Fruit fly (Drosophila melanogaster) whole organism, embryonic: ENCODE data around the gene P58IPK.

Experiments
- Adf1 ChIP-seq: fragments of 200-800 bp; sonication (Bioruptor generic); IDR thresholded peaks from 2 replicates; pipeline ENCODE4 v1.3.6; 2022; ENCODE audit warnings: missing biosample characterization, missing genetic modification characterization
- Atf6 ChIP-seq: fragments of 200-800 bp; sonication (Bioruptor generic); IDR thresholded peaks from 2 replicates; pipeline ENCODE4 v1.3.6; 2022; ENCODE audit warnings: missing biosample characterization, missing genetic modification characterization
- Bgb ChIP-seq: fragments of 200-800 bp; sonication (Bioruptor generic); IDR thresholded peaks from 2 replicates; pipeline ENCODE4 v1.3.6; 2022; ENCODE audit warnings: missing biosample characterization, missing genetic modification characterization; ENCODE audit not compliant: partially characterized antibody
- CG1233 ChIP-seq: fragments of 200-800 bp; sonication (Bioruptor generic); optimal IDR thresholded peaks from 4 replicates; lab custom pipeline; 2018; ENCODE audit warnings: missing biosample characterization, mild to moderate bottlenecking, missing genetic modification characterization
- CG12659 ChIP-seq: fragments of 200-800 bp; sonication (Bioruptor generic); optimal IDR thresholded peaks from 3 replicates; lab custom pipeline; 2017; ENCODE audit warnings: mild to moderate bottlenecking, missing biosample characterization, missing genetic modification reagents, missing genetic modification characterization
- CG14441 ChIP-seq: fragments of 200-800 bp; sonication (Bioruptor generic); IDR thresholded peaks from 2 replicates; pipeline ENCODE4 v1.3.6; 2022; ENCODE audit warnings: missing biosample characterization, missing genetic modification characterization
- CG14860 ChIP-seq: fragments of 200-800 bp; sonication (Bioruptor generic); IDR thresholded peaks from 3 replicates; pipeline ENCODE4 v1.3.6; 2022; ENCODE audit warnings: missing biosample characterization, missing genetic modification characterization; ENCODE audit not compliant: partially characterized antibody
- CG15479 ChIP-seq: fragments of 200-800 bp; sonication (Bioruptor generic); optimal IDR thresholded peaks from 3 replicates; lab custom pipeline; 2019; ENCODE audit warnings: missing biosample characterization, mild to moderate bottlenecking, missing genetic modification characterization, moderate library complexity
- CG16813 ChIP-seq: fragments of 200-800 bp; sonication (Bioruptor generic); IDR thresholded peaks from 3 replicates; pipeline ENCODE4 v1.3.6; 2022; ENCODE audit warnings: missing biosample characterization, missing genetic modification characterization; ENCODE audit not compliant: partially characterized antibody
- CG17359 ChIP-seq: fragments of 200-800 bp; sonication (Bioruptor generic); optimal IDR thresholded peaks from 3 replicates; lab custom pipeline; 2018; ENCODE audit warnings: missing biosample characterization, mild to moderate bottlenecking, missing genetic modification characterization, moderate library complexity
- CG2199 ChIP-seq: fragments of 200-800 bp; sonication (Bioruptor generic); IDR thresholded peaks from 3 replicates; pipeline ENCODE4 v1.3.6; 2022; ENCODE audit warnings: missing biosample characterization, missing genetic modification characterization
- CG2889 ChIP-seq: fragments of 200-800 bp; sonication (Bioruptor generic); IDR thresholded peaks from 3 replicates; pipeline ENCODE4 v1.3.6; 2022; ENCODE audit warnings: missing biosample characterization, missing genetic modification characterization
- CG3163 ChIP-seq: fragments of 200-800 bp; sonication (Bioruptor generic); optimal IDR thresholded peaks from 3 replicates; lab custom pipeline; 2016; ENCODE audit warnings: missing biosample characterization, missing genetic modification characterization
- CG4282 ChIP-seq: fragments of 200-800 bp; sonication (Bioruptor generic); optimal IDR thresholded peaks from 2 replicates; lab custom pipeline; 2016; ENCODE audit warnings: missing biosample characterization, missing genetic modification characterization
- CG4617 ChIP-seq: fragments of 200-800 bp; sonication (Bioruptor generic); optimal IDR thresholded peaks from 3 replicates; lab custom pipeline; 2016; ENCODE audit warnings: missing biosample characterization, missing genetic modification characterization, borderline replicate concordance
- CG7963 ChIP-seq: fragments of 200-800 bp; sonication (Bioruptor generic); IDR thresholded peaks from 3 replicates; pipeline ENCODE4 v1.3.6; 2022; ENCODE audit warnings: missing biosample characterization, missing genetic modification characterization; ENCODE audit not compliant: partially characterized antibody
- CG8924 ChIP-seq: fragments of 200-800 bp; optimal IDR thresholded peaks from 3 replicates; lab custom pipeline; 2019; ENCODE audit warnings: missing biosample characterization, mild to moderate bottlenecking, missing genetic modification characterization, moderate library complexity
- CG9797 ChIP-seq: fragments of 200-800 bp; sonication (Bioruptor generic); optimal IDR thresholded peaks from 3 replicates; lab custom pipeline; 2018; ENCODE audit warnings: missing biosample characterization, mild to moderate bottlenecking, missing genetic modification characterization
- CkIIα-i1 ChIP-seq: fragments of 200-800 bp; sonication (Bioruptor generic); IDR thresholded peaks from 2 replicates; pipeline ENCODE4 v1.3.6; 2022; ENCODE audit warnings: missing biosample characterization, missing genetic modification characterization
- Dll ChIP-seq: fragments of 200-800 bp; sonication (Bioruptor generic); IDR thresholded peaks from 4 replicates; pipeline ENCODE4 v1.3.6; 2022; ENCODE audit warnings: missing biosample characterization, missing genetic modification characterization; ENCODE audit not compliant: partially characterized antibody
- Drgx ChIP-seq: fragments of 200-800 bp; sonication (Bioruptor generic); IDR thresholded peaks from 2 replicates; pipeline ENCODE4 v1.3.6; 2022; ENCODE audit warnings: missing biosample characterization, missing genetic modification characterization
- HLH4C ChIP-seq: fragments of 200-800 bp; sonication (Bioruptor generic); IDR thresholded peaks from 3 replicates; pipeline ENCODE4 v1.3.6; 2022; ENCODE audit warnings: missing biosample characterization, missing genetic modification characterization; ENCODE audit not compliant: partially characterized antibody
- Hr51 ChIP-seq, 2 experiments: fragments of 200-800 bp; sonication (Bioruptor generic); optimal IDR thresholded peaks; 2 replicates in 1 of 2; 3 replicates in 1 of 2; lab custom pipeline; 2016 to 2018; ENCODE audit warnings: missing biosample characterization in 2 of 2, missing genetic modification characterization in 2 of 2, mild to moderate bottlenecking in 1 of 2, moderate library complexity in 1 of 2
- Hsf ChIP-seq: fragments of 200-800 bp; sonication (Bioruptor generic); optimal IDR thresholded peaks from 3 replicates; lab custom pipeline; 2016; ENCODE audit warnings: missing biosample characterization, missing genetic modification characterization
- Lhr ChIP-seq: fragments of 200-800 bp; sonication (Bioruptor generic); optimal IDR thresholded peaks from 3 replicates; lab custom pipeline; 2017; ENCODE audit warnings: mild to moderate bottlenecking, missing biosample characterization, missing genetic modification reagents, missing genetic modification characterization
- Med ChIP-seq: fragments of 200-800 bp; sonication (Bioruptor generic); peaks from one replicate; lab custom pipeline; 2016; ENCODE audit warnings: missing biosample characterization, missing genetic modification characterization, mild to moderate bottlenecking, inconsistent platforms, moderate library complexity
- Opbp ChIP-seq: fragments of 200-800 bp; sonication (Bioruptor generic); IDR thresholded peaks from 3 replicates; pipeline ENCODE4 v1.3.6; 2022; ENCODE audit warnings: missing biosample characterization, missing genetic modification characterization; ENCODE audit not compliant: partially characterized antibody
- Pdp1 ChIP-seq, 2 experiments: fragments of 200-800 bp; sonication (Bioruptor generic); optimal IDR thresholded peaks; 3 replicates each; lab custom pipeline; 2016; ENCODE audit warnings: missing biosample characterization in 2 of 2, missing genetic modification characterization in 2 of 2, mild to moderate bottlenecking in 1 of 2, moderate library complexity in 1 of 2
- Scr ChIP-seq: fragments of 200-800 bp; sonication (Bioruptor generic); IDR thresholded peaks from 2 replicates; pipeline ENCODE4 v1.3.6; 2022; ENCODE audit warnings: missing biosample characterization, missing genetic modification characterization; ENCODE audit not compliant: partially characterized antibody
- Sry-β ChIP-seq: fragments of 200-800 bp; sonication (Bioruptor generic); optimal IDR thresholded peaks from 2 replicates; lab custom pipeline; 2018; ENCODE audit warnings: missing biosample characterization, mild to moderate bottlenecking, missing genetic modification characterization, moderate library complexity
- az2 ChIP-seq: fragments of 200-800 bp; sonication (Bioruptor generic); optimal IDR thresholded peaks from 3 replicates; lab custom pipeline; 2016; ENCODE audit warnings: missing biosample characterization, missing genetic modification characterization
- bbx ChIP-seq: fragments of 200-800 bp; sonication (Bioruptor generic); IDR thresholded peaks from 2 replicates; pipeline ENCODE4 v1.3.6; 2022; ENCODE audit warnings: missing biosample characterization, missing genetic modification characterization; ENCODE audit not compliant: partially characterized antibody
- fru ChIP-seq: fragments of >200 bp; optimal IDR thresholded peaks from 2 replicates; lab custom pipeline; 2017
- h ChIP-seq: fragments of >200 bp; optimal IDR thresholded peaks from 2 replicates; lab custom pipeline; 2017
- hb ChIP-seq: fragments of 200-800 bp; sonication (Bioruptor generic); IDR thresholded peaks from 3 replicates; pipeline ENCODE4 v1.3.6; 2022; ENCODE audit warnings: missing biosample characterization, missing genetic modification characterization; ENCODE audit not compliant: partially characterized antibody
- jumu ChIP-seq: fragments of 200-800 bp; sonication (Bioruptor generic); optimal IDR thresholded peaks from 3 replicates; lab custom pipeline; 2016; ENCODE audit warnings: missing biosample characterization, missing genetic modification characterization
- ken ChIP-seq: fragments of 200-800 bp; sonication (Bioruptor generic); IDR thresholded peaks from 3 replicates; pipeline ENCODE4 v1.3.6; 2022; ENCODE audit warnings: missing biosample characterization, missing genetic modification characterization
- lola ChIP-seq, 3 experiments: fragments of >200 bp in 2 of 3; fragments of 200-800 bp in 1 of 3; sonication (Bioruptor generic) in 1 of 3; optimal IDR thresholded peaks; 2 replicates each; lab custom pipeline; 2017 to 2019; ENCODE audit warnings: missing biosample characterization in 3 of 3, missing genetic modification characterization in 3 of 3, mild to moderate bottlenecking in 1 of 3, moderate library complexity in 1 of 3
- nerfin-2 ChIP-seq: fragments of 200-800 bp; sonication (Bioruptor generic); IDR thresholded peaks from 2 replicates; pipeline ENCODE4 v1.3.6; 2022; ENCODE audit warnings: missing biosample characterization, missing genetic modification characterization; ENCODE audit not compliant: partially characterized antibody
- otp ChIP-seq: fragments of 200-800 bp; sonication (Bioruptor generic); IDR thresholded peaks from 3 replicates; pipeline ENCODE4, ENCODE4 v1.3.6; 2022; ENCODE audit warnings: missing biosample characterization, missing genetic modification characterization
- sc ChIP-seq, 3 experiments: fragments of >200 bp in 2 of 3; fragments of 200-800 bp in 1 of 3; sonication (Bioruptor generic) in 1 of 3; optimal IDR thresholded peaks; 2 replicates in 2 of 3; 3 replicates in 1 of 3; lab custom pipeline; 2017; ENCODE audit warnings: mild to moderate bottlenecking in 1 of 3, missing biosample characterization in 1 of 3, missing genetic modification characterization in 1 of 3, missing genetic modification reagents in 1 of 3
- stwl ChIP-seq: fragments of 200-800 bp; sonication (Bioruptor generic); optimal IDR thresholded peaks from 3 replicates; lab custom pipeline; 2018; ENCODE audit warnings: missing biosample characterization, mild to moderate bottlenecking, missing genetic modification characterization, moderate library complexity
- tna ChIP-seq: fragments of 200-800 bp; sonication (Bioruptor generic); IDR thresholded peaks from 2 replicates; pipeline ENCODE4 v1.3.6; 2022; ENCODE audit warnings: missing biosample characterization, missing genetic modification characterization; ENCODE audit not compliant: partially characterized antibody
- vnd ChIP-seq: fragments of 200-800 bp; sonication (Bioruptor generic); IDR thresholded peaks from 3 replicates; pipeline ENCODE4 v1.3.6; 2022; ENCODE audit warnings: missing biosample characterization, missing genetic modification characterization; ENCODE audit not compliant: partially characterized antibody
- wor ChIP-seq: fragments of 200-800 bp; sonication (Bioruptor generic); IDR thresholded peaks from 2 replicates; pipeline ENCODE4 v1.3.6; 2022; ENCODE audit warnings: missing biosample characterization, missing genetic modification characterization
- zen2 ChIP-seq: fragments of 200-800 bp; sonication (Bioruptor generic); IDR thresholded peaks from 3 replicates; pipeline ENCODE4 v1.3.6; 2022; ENCODE audit warnings: missing biosample characterization, missing genetic modification characterization; ENCODE audit not compliant: partially characterized antibody
- zfh2 ChIP-seq: fragments of 200-800 bp; sonication (Bioruptor generic); optimal IDR thresholded peaks from 2 replicates; lab custom pipeline; 2016; ENCODE audit warnings: missing biosample characterization, missing genetic modification characterization

P58IPK gene

dm6 chr3R:9608206-9608605 is 21.5 kb downstream of the P58IPK start:
- TF ChIP-seq hb (GFP tag; lab: Robert Waterston, UW) (0 out of 3 replicates have a peak, but pooled peaks have one; percentile 20), tna (GFP tag; lab: Robert Waterston, UW) (peak; percentile 78), Adf1 (GFP tag; lab: Robert Waterston, UW) (no peak), Lhr (no peak), otp (no peak), Opbp (GFP tag; lab: Robert Waterston, UW) (no peak), Dll (GFP tag; lab: Robert Waterston, UW) (0 out of 4 replicates have a peak, but pooled peaks have one; percentile 19), Bgb (GFP tag; lab: Robert Waterston, UW) (peak; percentile 40; the same call in 1 of the 2 replicates), ken (GFP tag; lab: Robert Waterston, UW) (no peak), CG2889 (GFP tag; lab: Robert Waterston, UW) (no peak), CG7963 (GFP tag; lab: Robert Waterston, UW) (peak; percentile 58; the same call in 1 of the 3 replicates), Drgx (GFP tag; lab: Robert Waterston, UW) (0 out of 2 replicates have a peak, but pooled peaks have one; percentile 15), Pdp1 (GFP tag; optimal IDR thresholded peaks at IDR 0.05; lab: Kevin White, UChicago) (peak in 1 of 2 experiments; percentile 67), Hr51 (GFP tag; optimal IDR thresholded peaks at IDR 0.05; lab: Kevin White, UChicago) (no peak), CG16813 (GFP tag; lab: Robert Waterston, UW) (peak; percentile 60), bbx (GFP tag; lab: Robert Waterston, UW) (peak; percentile 31; the same call in 1 of the 2 replicates), CG2199 (GFP tag; lab: Robert Waterston, UW) (no peak), wor (no peak), CG4282 (GFP tag; lab: Kevin White, UChicago) (no peak), h (lab: Kevin White, UChicago) (no peak), vnd (GFP tag; lab: Robert Waterston, UW) (peak; percentile 50; the same call in 2 of the 3 replicates), Med (GFP tag; lab: Kevin White, UChicago) (peak; percentile 17), Scr (GFP tag; lab: Robert Waterston, UW) (peak; percentile 48; the same call in 1 of the 2 replicates), nerfin-2 (GFP tag; lab: Robert Waterston, UW) (peak; percentile 62), CG14860 (GFP tag; lab: Robert Waterston, UW) (peak; percentile 68; the same call in 2 of the 3 replicates), CG12659 (GFP tag; lab: Kevin White, UChicago) (no peak), Hsf (GFP tag; lab: Kevin White, UChicago) (no peak), HLH4C (GFP tag; lab: Robert Waterston, UW) (peak; percentile 87)

dm6 chr3R:9612217-9612616 is 25.5 kb downstream of the P58IPK start:
- TF ChIP-seq zen2 (GFP tag; lab: Robert Waterston, UW) (no peak), zfh2 (GFP tag; lab: Kevin White, UChicago) (no peak), Sry-β (GFP tag; lab: Kevin White, UChicago) (no peak), CG15479 (no peak), Lhr (no peak), CG14441 (no peak), Atf6 (no peak), CG8924 (tag; lab: Kevin White, UChicago) (no peak), CkIIα-i1 (GFP tag; lab: Robert Waterston, UW) (no peak), az2 (GFP tag; lab: Kevin White, UChicago) (no peak), lola (GFP tag; optimal IDR thresholded peaks at IDR 0.05; lab: Kevin White, UChicago) (no peak), CG1233 (GFP tag; lab: Kevin White, UChicago) (no peak), CG3163 (GFP tag; lab: Kevin White, UChicago) (no peak), CG17359 (tag; lab: Kevin White, UChicago) (no peak), CG4617 (GFP tag; lab: Kevin White, UChicago) (no peak), fru (lab: Kevin White, UChicago) (no peak), jumu (GFP tag; lab: Kevin White, UChicago) (no peak), CG9797 (GFP tag; lab: Kevin White, UChicago) (no peak), sc (optimal IDR thresholded peaks at IDR 0.05; lab: Kevin White, UChicago) (no peak), sc (GFP tag; optimal IDR thresholded peaks at IDR 0.05; lab: Kevin White, UChicago) (no peak), CG7963 (GFP tag; lab: Robert Waterston, UW) (peak; percentile 66), stwl (no peak)
